Worm (Caenorhabditis elegans): ENCODE measurements around the gene nspg-1.
A peak's percentile ranks its signal among the peaks of the same experiment; 100 is the strongest.

Gene nspg-1

ce11 chrV:12849736-12850135 is 18.2 kb downstream of the nspg-1 start, which contains the start of gene C44H9.5:
TSS of gene C44H9.5 (minus strand) at chrV:12849864.
- TF ChIP-seq hlh-11 (tag; optimal IDR thresholded peaks at IDR 0.05), result peak; percentile 3
- TF ChIP-seq set-16 (GFP tag; IDR thresholded peaks at IDR 0.05), result no peak
- TF ChIP-seq spr-3 (GFP tag; optimal IDR thresholded peaks at IDR 0.05), result no peak
- peak in 1 of 2 experiments; percentile 19 for TF ChIP-seq unc-62 (GFP tag; optimal IDR thresholded peaks at IDR 0.05 in 1 of 2)
- TF ChIP-seq unc-62 (tag; optimal IDR thresholded peaks at IDR 0.05), result no peak
- no peak for TF ChIP-seq madf-9 (GFP tag; conservative IDR thresholded peaks at IDR 0.05)
- TF ChIP-seq pha-4 (GFP tag; IDR thresholded peaks at IDR 0.05), result no peak
- TF ChIP-seq pha-4 (tag; optimal IDR thresholded peaks at IDR 0.05), result no peak
- no peak for TF ChIP-seq ceh-82 (tag; optimal IDR thresholded peaks at IDR 0.05)
- peak; percentile 14 for TF ChIP-seq dve-1 (tag; optimal IDR thresholded peaks at IDR 0.05; ENCODE audit: insufficient read depth)
- TF ChIP-seq F37D6.2 (tag; optimal IDR thresholded peaks at IDR 0.05), result no peak
- TF ChIP-seq fkh-10 (GFP tag; optimal IDR thresholded peaks at IDR 0.05), result no peak
- no peak for TF ChIP-seq arid-1 (GFP tag; conservative IDR thresholded peaks at IDR 0.05)
- no peak for TF ChIP-seq zag-1 (tag; optimal IDR thresholded peaks at IDR 0.05)
- TF ChIP-seq T20F7.1 (GFP tag; optimal IDR thresholded peaks at IDR 0.05), result no peak
- no peak for TF ChIP-seq saeg-2 (GFP tag; IDR thresholded peaks at IDR 0.05)
- no peak for TF ChIP-seq daf-16 (GFP tag; optimal IDR thresholded peaks at IDR 0.05)
- TF ChIP-seq daf-16 (tag; optimal IDR thresholded peaks at IDR 0.05), result peak; percentile 29
- TF ChIP-seq ceh-32 (tag; optimal IDR thresholded peaks at IDR 0.05; ENCODE audit: poor library complexity), result no peak
- no peak for TF ChIP-seq ceh-20 (GFP tag; IDR thresholded peaks at IDR 0.05)
- TF ChIP-seq cey-2 (tag; optimal IDR thresholded peaks at IDR 0.05; ENCODE audit: borderline replicate concordance, insufficient read depth), result no peak
- no peak for TF ChIP-seq dpl-1 (GFP tag; optimal IDR thresholded peaks at IDR 0.05)
- no peak for TF ChIP-seq skn-1 (tag; optimal IDR thresholded peaks at IDR 0.05)
- TF ChIP-seq lin-38 (GFP tag; IDR thresholded peaks at IDR 0.05), result no peak
- no peak for TF ChIP-seq F26F4.8 (GFP tag; conservative IDR thresholded peaks at IDR 0.05)
- TF ChIP-seq aha-1 (tag), result peak; percentile 9
- no peak for TF ChIP-seq nhr-111 (GFP tag; optimal IDR thresholded peaks at IDR 0.05)
- no peak for TF ChIP-seq lsy-2 (tag; optimal IDR thresholded peaks at IDR 0.05)
- TF ChIP-seq snpc-4 (tag; optimal IDR thresholded peaks at IDR 0.05), result no peak
- TF ChIP-seq egl-43 (GFP tag; IDR thresholded peaks at IDR 0.05), result no peak
- TF ChIP-seq mxl-3 (GFP tag; optimal IDR thresholded peaks at IDR 0.05), result no peak
- TF ChIP-seq zfp-3 (GFP tag; conservative IDR thresholded peaks at IDR 0.05), result no peak
- no peak for TF ChIP-seq mes-2 (tag; optimal IDR thresholded peaks at IDR 0.05; ENCODE audit: poor library complexity, severe bottlenecking)
- no peak for TF ChIP-seq php-3 (GFP tag; IDR thresholded peaks at IDR 0.05)
- no peak for TF ChIP-seq daf-8 (GFP tag; IDR thresholded peaks at IDR 0.05)
- no peak for TF ChIP-seq aly-2 (tag; optimal IDR thresholded peaks at IDR 0.05)
- no peak for TF ChIP-seq lin-1 (GFP tag; IDR thresholded peaks at IDR 0.05)
- TF ChIP-seq unc-39 (tag; optimal IDR thresholded peaks at IDR 0.05), result no peak
- TF ChIP-seq zip-11 (GFP tag; IDR thresholded peaks at IDR 0.05), result no peak
- TF ChIP-seq daf-12 (tag; optimal IDR thresholded peaks at IDR 0.05), result no peak
- peak; percentile 13 for TF ChIP-seq pqm-1 (tag; optimal IDR thresholded peaks at IDR 0.05)
- TF ChIP-seq mxl-2 (GFP tag; conservative IDR thresholded peaks at IDR 0.05), result no peak
- TF ChIP-seq nhr-41 (GFP tag; IDR thresholded peaks at IDR 0.05), result no peak
- no peak for TF ChIP-seq ZK546.5 (tag; optimal IDR thresholded peaks at IDR 0.05)
- TF ChIP-seq lin-29 (GFP tag; IDR thresholded peaks at IDR 0.05), result no peak
- peak; percentile 8 for TF ChIP-seq nhr-6 (tag; optimal IDR thresholded peaks at IDR 0.05)
- no peak for TF ChIP-seq nhr-76 (tag; optimal IDR thresholded peaks at IDR 0.05)
- no peak for TF ChIP-seq nhr-102 (tag; optimal IDR thresholded peaks at IDR 0.05)
- no peak for TF ChIP-seq ama-1 (optimal IDR thresholded peaks at IDR 0.05)
- TF ChIP-seq T26A8.4 (GFP tag; IDR thresholded peaks at IDR 0.05), result no peak
- TF ChIP-seq egl-27 (tag; optimal IDR thresholded peaks at IDR 0.05), result no peak
- no peak for TF ChIP-seq F44E2.7 (GFP tag; IDR thresholded peaks at IDR 0.05)
- TF ChIP-seq hif-1 (tag; optimal IDR thresholded peaks at IDR 0.05), result no peak
